Worm (Caenorhabditis elegans): ENCODE data around the gene D1005.2.

DNA sequence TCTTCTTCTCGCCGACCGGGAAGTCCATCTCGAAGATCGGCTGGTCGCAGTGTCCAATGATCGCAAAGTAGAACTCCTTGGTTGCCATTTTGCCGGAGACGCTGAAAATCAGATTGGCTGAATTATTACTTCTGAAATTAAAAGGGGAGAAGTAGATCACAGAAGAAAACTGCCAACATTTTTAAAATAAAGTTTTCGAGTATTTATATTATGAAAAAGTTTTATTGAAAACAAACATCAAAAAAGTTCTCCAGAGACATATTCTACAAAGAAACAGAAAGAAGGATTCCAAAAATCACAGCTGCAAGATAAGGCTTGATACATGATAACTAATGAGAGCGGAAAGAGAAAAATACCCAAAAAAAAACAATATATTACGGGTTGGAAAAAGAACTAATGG is 18.7 kb upstream of the D1005.2 start, which contains the start of gene sedl-1:
- TF ChIP-seq fkh-2 (tag; optimal IDR thresholded peaks at IDR 0.05): no peak
- no peak for TF ChIP-seq nhr-237 (tag; optimal IDR thresholded peaks at IDR 0.05)
- no peak for TF ChIP-seq tbx-2 (tag; optimal IDR thresholded peaks at IDR 0.05)
- TF ChIP-seq ceh-82 (tag; optimal IDR thresholded peaks at IDR 0.05): no peak
- no peak for TF ChIP-seq R02D3.7 (tag; optimal IDR thresholded peaks at IDR 0.05)
- no peak for TF ChIP-seq ztf-11 (tag; optimal IDR thresholded peaks at IDR 0.05)
- no peak for TF ChIP-seq aly-2 (tag; optimal IDR thresholded peaks at IDR 0.05)
